Worm (Caenorhabditis elegans) whole organism, L1 larva: ENCODE measurements around the gene rha-2.

ENCODE experiments used
- C16A3.4 ChIP-seq: fragments of 150-350 bp; optimal IDR thresholded peaks from 2 replicates; lab custom pipeline; 2014; ENCODE audit warnings: missing biosample characterization, missing genetic modification characterization
- C34B4.2 ChIP-seq: sonication (generic microtip); optimal IDR thresholded peaks from 2 replicates; lab custom pipeline; 2017; ENCODE audit warnings: mild to moderate bottlenecking, missing genetic modification characterization, missing compliant biosample characterization
- Y116A8C.19 ChIP-seq: sonication (generic microtip); optimal IDR thresholded peaks from 2 replicates; lab custom pipeline; 2016; ENCODE audit warnings: missing compliant biosample characterization, missing genetic modification characterization, borderline replicate concordance
- aha-1 ChIP-seq: fragments of 150-350 bp; optimal IDR thresholded peaks from 2 replicates; lab custom pipeline; 2014; ENCODE audit warnings: missing biosample characterization, missing genetic modification characterization
- ceh-82 ChIP-seq, 3 experiments: fragments of 150-350 bp in 1 of 3; sonication (generic microtip) in 2 of 3; optimal IDR thresholded peaks; 2 replicates each; lab custom pipeline; 2014 to 2017; ENCODE audit warnings: missing biosample characterization in 3 of 3, missing genetic modification characterization in 3 of 3
- ceh-88 ChIP-seq: fragments of 200-800 bp; sonication (Bioruptor generic); IDR thresholded peaks from 2 replicates; pipeline ENCODE4 v1.3.6; 2022; ENCODE audit warnings: missing genetic modification characterization, missing compliant biosample characterization
- ces-1 ChIP-seq: fragments of 150-350 bp; optimal IDR thresholded peaks from 2 replicates; lab custom pipeline; 2014; ENCODE audit warnings: missing biosample characterization, missing genetic modification reagents, missing genetic modification characterization
- dpl-1 ChIP-seq, 3 experiments: fragments of 150-350 bp in 2 of 3; sonication (generic microtip) in 1 of 3; optimal IDR thresholded peaks; 2 replicates each; lab custom pipeline; 2014 to 2017; ENCODE audit warnings: missing biosample characterization in 3 of 3, missing genetic modification characterization in 3 of 3, missing genetic modification reagents in 3 of 3
- efl-1 ChIP-seq, 4 experiments: fragments of 150-350 bp; optimal IDR thresholded peaks in 3 of 4; peaks in 1 of 4; 1 replicate in 1 of 4; 2 replicates in 3 of 4; lab custom pipeline; 2014; ENCODE audit warnings: missing biosample characterization in 2 of 4, missing genetic modification characterization in 2 of 4, missing genetic modification reagents in 2 of 4
- egl-27 ChIP-seq, 2 experiments: fragments of 150-350 bp in 1 of 2; sonication (generic microtip); optimal IDR thresholded peaks; 3 replicates each; lab custom pipeline; 2017 to 2018; ENCODE audit warnings: missing biosample characterization in 2 of 2, missing genetic modification characterization in 2 of 2, missing genetic modification reagents in 2 of 2
- elt-2 ChIP-seq: sonication (generic microtip); optimal IDR thresholded peaks from 2 replicates; lab custom pipeline; 2016; ENCODE audit warnings: missing genetic modification characterization, mild to moderate bottlenecking, inconsistent platforms, missing compliant biosample characterization, missing genetic modification reagents
- ets-5 ChIP-seq: fragments of 200-800 bp; sonication (Bioruptor generic); IDR thresholded peaks from 2 replicates; pipeline ENCODE4 v1.3.6; 2022; ENCODE audit warnings: missing genetic modification characterization, missing compliant biosample characterization
- fkh-10 ChIP-seq: sonication (generic microtip); optimal IDR thresholded peaks from 2 replicates; lab custom pipeline; 2017; ENCODE audit warnings: missing biosample characterization, missing genetic modification reagents, missing genetic modification characterization
- fos-1 ChIP-seq: fragments of 150-350 bp; optimal IDR thresholded peaks from 2 replicates; lab custom pipeline; 2014; ENCODE audit warnings: missing biosample characterization, missing genetic modification characterization
- grh-1 ChIP-seq: fragments of 200-800 bp; sonication (Bioruptor generic); IDR thresholded peaks from 2 replicates; pipeline ENCODE4 v1.3.6; 2022; ENCODE audit warnings: missing genetic modification reagents, missing genetic modification characterization, missing compliant biosample characterization
- hlh-17 ChIP-seq: fragments of 200-800 bp; sonication (Bioruptor generic); optimal IDR thresholded peaks from 2 replicates; lab custom pipeline; 2018; ENCODE audit warnings: missing genetic modification characterization, mild to moderate bottlenecking, missing compliant biosample characterization, moderate library complexity, borderline replicate concordance
- hpl-2 ChIP-seq: fragments of 150-350 bp; optimal IDR thresholded peaks from 2 replicates; lab custom pipeline; 2014; ENCODE audit warnings: missing biosample characterization, missing genetic modification reagents, missing genetic modification characterization
- irx-1 ChIP-seq: sonication (generic microtip); optimal IDR thresholded peaks from 2 replicates; lab custom pipeline; 2016; ENCODE audit warnings: missing genetic modification characterization, missing compliant biosample characterization
- isw-1 ChIP-seq: fragments of 200-800 bp; sonication (Bioruptor generic); IDR thresholded peaks from 2 replicates; pipeline ENCODE4 v1.3.6; 2022; ENCODE audit warnings: missing genetic modification characterization, missing compliant biosample characterization
- lin-13 ChIP-seq: fragments of 150-350 bp; optimal IDR thresholded peaks from 2 replicates; lab custom pipeline; 2014; ENCODE audit warnings: missing biosample characterization, missing genetic modification reagents, missing genetic modification characterization
- lin-14 ChIP-seq: fragments of 200-800 bp; sonication (Bioruptor generic); optimal IDR thresholded peaks from 2 replicates; lab custom pipeline; 2018; ENCODE audit warnings: mild to moderate bottlenecking, missing genetic modification characterization, moderate library complexity, missing compliant biosample characterization
- lin-15B ChIP-seq: fragments of 150-350 bp; sonication (generic microtip); optimal IDR thresholded peaks from 3 replicates; lab custom pipeline; 2014; ENCODE audit warnings: missing biosample characterization, missing genetic modification characterization
- lin-35 ChIP-seq, 2 experiments: fragments of 150-350 bp; optimal IDR thresholded peaks; 2 replicates each; lab custom pipeline; 2014; ENCODE audit warnings: missing biosample characterization in 2 of 2, missing genetic modification characterization in 2 of 2, missing genetic modification reagents in 2 of 2
- lir-3 ChIP-seq: sonication (generic microtip); optimal IDR thresholded peaks from 2 replicates; lab custom pipeline; 2016; ENCODE audit warnings: mild to moderate bottlenecking, missing genetic modification characterization, moderate library complexity, missing compliant biosample characterization; ENCODE audit not compliant: poor library complexity
- lsy-2 ChIP-seq, 2 experiments: fragments of 150-350 bp; optimal IDR thresholded peaks; 2 replicates each; lab custom pipeline; 2014; ENCODE audit warnings: missing biosample characterization in 2 of 2, missing genetic modification characterization in 2 of 2
- mab-9 ChIP-seq: fragments of 200-800 bp; sonication (Bioruptor generic); IDR thresholded peaks from 2 replicates; pipeline ENCODE4 v1.3.6; 2022; ENCODE audit warnings: missing genetic modification reagents, missing genetic modification characterization, missing compliant biosample characterization
- mef-2 ChIP-seq: fragments of 150-350 bp; optimal IDR thresholded peaks from 2 replicates; lab custom pipeline; 2014; ENCODE audit warnings: missing biosample characterization, missing genetic modification characterization
- mep-1 ChIP-seq: fragments of 150-350 bp; optimal IDR thresholded peaks from 2 replicates; lab custom pipeline; 2014; ENCODE audit warnings: missing biosample characterization, missing genetic modification characterization
- nhr-12 ChIP-seq: sonication (generic microtip); optimal IDR thresholded peaks from 2 replicates; lab custom pipeline; 2017; ENCODE audit warnings: missing biosample characterization, missing genetic modification characterization
- nhr-20 ChIP-seq: sonication (generic microtip); optimal IDR thresholded peaks from 2 replicates; lab custom pipeline; 2016; ENCODE audit warnings: mild to moderate bottlenecking, missing genetic modification characterization, missing compliant biosample characterization
- nhr-237 ChIP-seq: fragments of 150-350 bp; optimal IDR thresholded peaks from 2 replicates; lab custom pipeline; 2014; ENCODE audit warnings: missing biosample characterization, missing genetic modification characterization
- nhr-77 ChIP-seq: fragments of 150-350 bp; optimal IDR thresholded peaks from 2 replicates; lab custom pipeline; 2014; ENCODE audit warnings: missing biosample characterization, missing genetic modification characterization
- nhr-84 ChIP-seq: sonication (generic microtip); optimal IDR thresholded peaks from 2 replicates; lab custom pipeline; 2017; ENCODE audit warnings: missing biosample characterization, missing genetic modification characterization
- nhr-90 ChIP-seq: sonication (generic microtip); optimal IDR thresholded peaks from 2 replicates; lab custom pipeline; 2016; ENCODE audit warnings: mild to moderate bottlenecking, missing genetic modification characterization, missing compliant biosample characterization; ENCODE audit not compliant: poor library complexity
- rnt-1 ChIP-seq: sonication (generic microtip); optimal IDR thresholded peaks from 2 replicates; lab custom pipeline; 2016; ENCODE audit warnings: mild to moderate bottlenecking, missing genetic modification characterization, moderate library complexity, missing compliant biosample characterization
- snpc-4 ChIP-seq: fragments of 150-350 bp; optimal IDR thresholded peaks from 2 replicates; lab custom pipeline; 2014; ENCODE audit warnings: missing biosample characterization, missing genetic modification characterization
- snu-23 ChIP-seq: sonication (generic microtip); optimal IDR thresholded peaks from 2 replicates; lab custom pipeline; 2016; ENCODE audit warnings: missing genetic modification characterization, missing compliant biosample characterization
- sup-37 ChIP-seq: fragments of 200-800 bp; sonication (Bioruptor generic); optimal IDR thresholded peaks from 2 replicates; lab custom pipeline; 2018; ENCODE audit warnings: mild to moderate bottlenecking, missing genetic modification characterization, missing compliant biosample characterization
- swsn-7 ChIP-seq: sonication (generic microtip); optimal IDR thresholded peaks from 2 replicates; lab custom pipeline; 2016; ENCODE audit warnings: missing genetic modification characterization, missing compliant biosample characterization
- tbx-2 ChIP-seq: sonication (generic microtip); optimal IDR thresholded peaks from 2 replicates; lab custom pipeline; 2016; ENCODE audit warnings: missing genetic modification characterization, missing compliant biosample characterization
- unc-130 ChIP-seq: fragments of 150-350 bp; optimal IDR thresholded peaks from 2 replicates; lab custom pipeline; 2017; ENCODE audit warnings: missing biosample characterization, missing genetic modification characterization, inconsistent platforms
- unc-30 ChIP-seq: sonication (generic microtip); optimal IDR thresholded peaks from 2 replicates; lab custom pipeline; 2017; ENCODE audit warnings: missing biosample characterization, missing genetic modification characterization
- unc-98 ChIP-seq: fragments of 200-800 bp; sonication (Bioruptor generic); IDR thresholded peaks from 2 replicates; pipeline ENCODE4 v1.3.6; 2022; ENCODE audit warnings: missing genetic modification characterization, missing compliant biosample characterization
- vab-15 ChIP-seq: sonication (generic microtip); optimal IDR thresholded peaks from 2 replicates; lab custom pipeline; 2017; ENCODE audit warnings: missing genotype, mild to moderate bottlenecking, missing genetic modification characterization, missing compliant biosample characterization
- xbp-1 ChIP-seq: sonication (generic microtip); optimal IDR thresholded peaks from 2 replicates; lab custom pipeline; 2016; ENCODE audit warnings: missing genetic modification characterization, missing compliant biosample characterization
- ztf-11 ChIP-seq, 2 experiments: sonication (generic microtip); optimal IDR thresholded peaks; 2 replicates each; lab custom pipeline; 2016 to 2017; ENCODE audit warnings: missing genetic modification characterization in 2 of 2, missing biosample characterization in 1 of 2, missing compliant biosample characterization in 1 of 2

rha-2 gene

ce11 chrIII:8594088-8594487 is 20.3 kb downstream of the rha-2 start:
- TF ChIP-seq elt-2 (peak; percentile 75), lin-14 (GFP tag; lab: Kevin White, UChicago) (peak; percentile 7), ces-1 (no peak), C16A3.4 (tag; lab: Kevin White, UChicago) (no peak)

- TF ChIP-seq isw-1 (GFP tag; lab: Robert Waterston, UW) (no peak), vab-15 (tag; lab: Kevin White, UChicago) (no peak), ets-5 (GFP tag; lab: Robert Waterston, UW) (no peak), nhr-237 (no peak), dpl-1 (GFP tag; optimal IDR thresholded peaks at IDR 0.05; lab: Kevin White, UChicago) (no peak), mab-9 (GFP tag; lab: Robert Waterston, UW) (no peak), nhr-12 (tag; lab: Kevin White, UChicago) (no peak), xbp-1 (no peak), C34B4.2 (tag; lab: Kevin White, UChicago) (no peak), rnt-1 (tag; lab: Kevin White, UChicago) (no peak), grh-1 (no peak), lsy-2 (tag; optimal IDR thresholded peaks at IDR 0.05; lab: Kevin White, UChicago) (no peak), lin-13 (GFP tag; lab: Kevin White, UChicago) (no peak), nhr-20 (no peak), ztf-11 (tag; optimal IDR thresholded peaks at IDR 0.05; lab: Kevin White, UChicago) (no peak)
Measured at ce11 chrIII:8593620-8594019, 20.7 kb downstream of the rha-2 start, which contains the start of gene C06E1.7. TSS of gene C06E1.7 (minus strand) at chrIII:8593720.

- no peak for TF ChIP-seq nhr-77 (tag; lab: Kevin White, UChicago)
- TF ChIP-seq lir-3 (tag; lab: Kevin White, UChicago), result no peak
- TF ChIP-seq snpc-4, result no peak
- TF ChIP-seq aha-1 (tag; lab: Kevin White, UChicago), result no peak
- TF ChIP-seq mef-2, result no peak
- TF ChIP-seq snu-23, result no peak
- no peak for TF ChIP-seq dpl-1 (GFP tag; optimal IDR thresholded peaks at IDR 0.05; lab: Kevin White, UChicago)
- no peak for TF ChIP-seq nhr-84 (tag; lab: Kevin White, UChicago)
- no peak for TF ChIP-seq fos-1 (tag; lab: Kevin White, UChicago)
- TF ChIP-seq grh-1, result no peak
- no peak for TF ChIP-seq nhr-12 (tag; lab: Kevin White, UChicago)
- no peak for TF ChIP-seq sup-37
- no peak for TF ChIP-seq unc-130 (tag; lab: Kevin White, UChicago)
- no peak for TF ChIP-seq lin-35 (GFP tag; optimal IDR thresholded peaks at IDR 0.05; lab: Kevin White, UChicago)
- no peak for TF ChIP-seq xbp-1
- no peak for TF ChIP-seq tbx-2 (tag; lab: Kevin White, UChicago)
- no peak for TF ChIP-seq unc-30 (tag; lab: Kevin White, UChicago)
- TF ChIP-seq C34B4.2 (tag; lab: Kevin White, UChicago), result no peak
- no peak for TF ChIP-seq irx-1 (tag; lab: Kevin White, UChicago)
Measured at ce11 chrIII:8590882-8591281, 23.5 kb downstream of the rha-2 start, which contains the start of gene fipr-16. TSS of gene fipr-16 (minus strand) at chrIII:8590982.

- no peak for TF ChIP-seq mep-1 (tag; lab: Kevin White, UChicago)
- TF ChIP-seq unc-30 (tag; lab: Kevin White, UChicago), result no peak
- no peak for TF ChIP-seq hlh-17 (GFP tag; lab: Kevin White, UChicago)
- TF ChIP-seq nhr-237, result no peak
- TF ChIP-seq ceh-82 (tag; optimal IDR thresholded peaks at IDR 0.05; lab: Kevin White, UChicago), result no peak
- no peak for TF ChIP-seq efl-1 (optimal IDR thresholded peaks at IDR 0.05; lab: Kevin White, UChicago)
- no peak for TF ChIP-seq efl-1 (GFP tag; optimal IDR thresholded peaks at IDR 0.05 in 1 of 2; lab: Kevin White, UChicago)
- TF ChIP-seq lin-15B (tag; lab: Kevin White, UChicago), result no peak
- TF ChIP-seq unc-98 (GFP tag; lab: Robert Waterston, UW), result no peak
- no peak for TF ChIP-seq sup-37
- TF ChIP-seq egl-27 (tag; optimal IDR thresholded peaks at IDR 0.05; lab: Kevin White, UChicago), result no peak
- TF ChIP-seq Y116A8C.19 (tag; lab: Kevin White, UChicago), result no peak
- TF ChIP-seq nhr-90, result no peak
- TF ChIP-seq fkh-10 (GFP tag; lab: Kevin White, UChicago), result no peak
- TF ChIP-seq mef-2, result no peak
- no peak for TF ChIP-seq C16A3.4 (tag; lab: Kevin White, UChicago)
- TF ChIP-seq ceh-88, result no peak
- no peak for TF ChIP-seq swsn-7
- no peak for TF ChIP-seq elt-2
- no peak for TF ChIP-seq hpl-2 (GFP tag; lab: Kevin White, UChicago)
Measured at ce11 chrIII:8589195-8589594, 25.2 kb downstream of the rha-2 start, which contains the start of gene fip-3. TSS of gene fip-3 (minus strand) at chrIII:8589488.
